Fruit fly (Drosophila melanogaster): ENCODE measurements around the gene CG1537.

CG1537 gene

dm6 chrX:11108148-11108844 is 45.3 kb upstream of the CG1537 start, which contains the start of gene Hsp60A (continued):
- no peak for TF ChIP-seq danr (GFP tag; IDR thresholded peaks at IDR 0.05)
- TF ChIP-seq pb (GFP tag; optimal IDR thresholded peaks at IDR 0.05) = no peak
- peak; percentile 31 for TF ChIP-seq CG10979 (tag; optimal IDR thresholded peaks at IDR 0.05)
- TF ChIP-seq D (optimal IDR thresholded peaks at IDR 0.05) = no peak
- TF ChIP-seq D (GFP tag; optimal IDR thresholded peaks at IDR 0.05) = no peak
- TF ChIP-seq inv (GFP tag; IDR thresholded peaks at IDR 0.05; ENCODE audit: partially characterized antibody) = peak; percentile 81
- TF ChIP-seq CG8944 (GFP tag; optimal IDR thresholded peaks at IDR 0.05) = no peak
- TF ChIP-seq wor (GFP tag; IDR thresholded peaks at IDR 0.05) = no peak
- peak; percentile 18 for TF ChIP-seq HHEX (GFP tag; optimal IDR thresholded peaks at IDR 0.05)
- TF ChIP-seq Ets97D (GFP tag; optimal IDR thresholded peaks at IDR 0.05) = peak; percentile 37
- no peak for TF ChIP-seq ash1 (GFP tag; optimal IDR thresholded peaks at IDR 0.05)
- TF ChIP-seq CG30403 (GFP tag; optimal IDR thresholded peaks at IDR 0.05) = peak; percentile 60
- TF ChIP-seq CG3847 (GFP tag; IDR thresholded peaks at IDR 0.05) = peak; percentile 25; the same call in 1 of the 2 replicates
- TF ChIP-seq CG7357 (GFP tag; IDR thresholded peaks at IDR 0.05) = no peak
- TF ChIP-seq cwo (GFP tag; optimal IDR thresholded peaks at IDR 0.05) = no peak
- no peak for TF ChIP-seq onecut (GFP tag; IDR thresholded peaks at IDR 0.05)
- TF ChIP-seq Xrp1 (GFP tag; IDR thresholded peaks at IDR 0.05) = peak; percentile 28; the same call in 1 of the 2 replicates
- TF ChIP-seq PHDP (tag; optimal IDR thresholded peaks at IDR 0.05) = peak; percentile 70
- TF ChIP-seq CG14441 (GFP tag; IDR thresholded peaks at IDR 0.05) = peak; percentile 38; the same call in 1 of the 2 replicates
- TF ChIP-seq rib (GFP tag; IDR thresholded peaks at IDR 0.05) = no peak
- TF ChIP-seq E2f2 (GFP tag; IDR thresholded peaks at IDR 0.05) = peak; percentile 92
- peak; percentile 65 for TF ChIP-seq Max (GFP tag; optimal IDR thresholded peaks at IDR 0.05)
- no peak for TF ChIP-seq CG11093 (GFP tag; IDR thresholded peaks at IDR 0.05)
- peak; percentile 56 for TF ChIP-seq CG13894 (tag; optimal IDR thresholded peaks at IDR 0.05)
- peak; percentile 30 for TF ChIP-seq HLH54F (GFP tag; optimal IDR thresholded peaks at IDR 0.05)
- TF ChIP-seq pros (GFP tag; optimal IDR thresholded peaks at IDR 0.05) = no peak
- TF ChIP-seq shn (GFP tag; optimal IDR thresholded peaks at IDR 0.05) = no peak
- TF ChIP-seq vnd (GFP tag; IDR thresholded peaks at IDR 0.05; ENCODE audit: partially characterized antibody) = peak; percentile 80
- TF ChIP-seq CG16815 (GFP tag; optimal IDR thresholded peaks at IDR 0.05) = no peak
- TF ChIP-seq chif (GFP tag; optimal IDR thresholded peaks at IDR 0.05) = no peak
- TF ChIP-seq NC2β (GFP tag; optimal IDR thresholded peaks at IDR 0.05) = no peak
- no peak for TF ChIP-seq Nf-YA (GFP tag; IDR thresholded peaks at IDR 0.05)
- peak; percentile 59 for TF ChIP-seq CG15601 (tag; optimal IDR thresholded peaks at IDR 0.05)
- peak; percentile 98 for TF ChIP-seq CG11560 (tag; IDR thresholded peaks at IDR 0.05)
- TF ChIP-seq CG11085 (GFP tag; IDR thresholded peaks at IDR 0.05) = no peak
- 0 out of 2 replicates have a peak, but pooled peaks have one; percentile 15 for TF ChIP-seq CG4730 (GFP tag; IDR thresholded peaks at IDR 0.05)
- TF ChIP-seq CG15269 (tag; optimal IDR thresholded peaks at IDR 0.05) = peak; percentile 59
- TF ChIP-seq tap (tag; optimal IDR thresholded peaks at IDR 0.05) = no peak
- TF ChIP-seq Antp (GFP tag; optimal IDR thresholded peaks at IDR 0.05) = no peak
- no peak for TF ChIP-seq sc (optimal IDR thresholded peaks at IDR 0.05)
- no peak for TF ChIP-seq sc (GFP tag; optimal IDR thresholded peaks at IDR 0.05)
- peak; percentile 86 for TF ChIP-seq Dref (GFP tag; IDR thresholded peaks at IDR 0.05)
- TF ChIP-seq Dip2 (GFP tag; IDR thresholded peaks at IDR 0.05) = no peak
- TF ChIP-seq CG2889 (GFP tag; IDR thresholded peaks at IDR 0.05) = no peak
- TF ChIP-seq ro (GFP tag; IDR thresholded peaks at IDR 0.05) = no peak
- TF ChIP-seq ato (GFP tag; IDR thresholded peaks at IDR 0.05; ENCODE audit: partially characterized antibody) = peak; percentile 55; the same call in 1 of the 2 replicates
- TF ChIP-seq CG4424 (GFP tag; optimal IDR thresholded peaks at IDR 0.05) = peak; percentile 34
- TF ChIP-seq CG5245 (GFP tag; optimal IDR thresholded peaks at IDR 0.05) = no peak
- no peak for TF ChIP-seq Oaz (GFP tag; IDR thresholded peaks at IDR 0.05)
- peak; percentile 52 for TF ChIP-seq sob (GFP tag; IDR thresholded peaks at IDR 0.05)
- no peak for TF ChIP-seq scrt (GFP tag; optimal IDR thresholded peaks at IDR 0.05)
